Fruit fly (Drosophila melanogaster) whole organism, embryonic: ENCODE measurements around the gene dachs.

Experiments
- Antp ChIP-seq: fragments of 200-800 bp; sonication (Bioruptor generic); optimal IDR thresholded peaks from 3 replicates; lab custom pipeline; 2016; ENCODE audit warnings: missing biosample characterization, missing genetic modification characterization
- Bgb ChIP-seq: fragments of 200-800 bp; sonication (Bioruptor generic); IDR thresholded peaks from 2 replicates; pipeline ENCODE4 v1.3.6; 2022; ENCODE audit warnings: missing biosample characterization, missing genetic modification characterization; ENCODE audit not compliant: partially characterized antibody
- C15 ChIP-seq: fragments of 200-800 bp; sonication (Bioruptor generic); IDR thresholded peaks from 3 replicates; pipeline ENCODE4 v1.3.6; 2022; ENCODE audit warnings: missing biosample characterization, missing genetic modification characterization
- CG10321 ChIP-seq: fragments of 200-800 bp; sonication (Bioruptor generic); IDR thresholded peaks from 2 replicates; pipeline ENCODE4 v1.3.6; 2022; ENCODE audit warnings: missing biosample characterization, missing genetic modification characterization
- CG10565 ChIP-seq: fragments of 200-800 bp; sonication (Bioruptor generic); optimal IDR thresholded peaks from 3 replicates; lab custom pipeline; 2016; ENCODE audit warnings: missing biosample characterization, mild to moderate bottlenecking, missing genetic modification characterization
- CG11247 ChIP-seq: fragments of 200-800 bp; sonication (Bioruptor generic); IDR thresholded peaks from 2 replicates; pipeline ENCODE4 v1.3.6; 2022; ENCODE audit warnings: missing biosample characterization, missing genetic modification characterization
- CG13624 ChIP-seq: fragments of 200-800 bp; sonication (Bioruptor generic); optimal IDR thresholded peaks from 2 replicates; lab custom pipeline; 2016; ENCODE audit warnings: missing biosample characterization, missing genetic modification characterization
- CG13894 ChIP-seq: fragments of 200-800 bp; sonication (Bioruptor generic); optimal IDR thresholded peaks from 3 replicates; lab custom pipeline; 2018; ENCODE audit warnings: missing biosample characterization, mild to moderate bottlenecking, missing genetic modification characterization, moderate library complexity
- CG14667 ChIP-seq: fragments of 200-800 bp; sonication (Bioruptor generic); IDR thresholded peaks from 2 replicates; pipeline ENCODE4 v1.3.6; 2022; ENCODE audit warnings: missing biosample characterization, missing genetic modification characterization
- CG14710 ChIP-seq: fragments of 200-800 bp; sonication (Bioruptor generic); optimal IDR thresholded peaks from 3 replicates; lab custom pipeline; 2019; ENCODE audit warnings: missing biosample characterization, mild to moderate bottlenecking, missing genetic modification characterization, moderate library complexity
- CG15601 ChIP-seq: fragments of 200-800 bp; sonication (Bioruptor generic); optimal IDR thresholded peaks from 3 replicates; lab custom pipeline; 2019; ENCODE audit warnings: missing biosample characterization, mild to moderate bottlenecking, missing genetic modification characterization, moderate library complexity
- CG18599 ChIP-seq: fragments of 200-800 bp; sonication (Bioruptor generic); optimal IDR thresholded peaks from 3 replicates; lab custom pipeline; 2017; ENCODE audit warnings: missing biosample characterization, missing genetic modification characterization, mild to moderate bottlenecking, moderate library complexity, missing genetic modification reagents
- CG2116 ChIP-seq: fragments of 200-800 bp; sonication (Bioruptor generic); optimal IDR thresholded peaks from 3 replicates; lab custom pipeline; 2018; ENCODE audit warnings: missing biosample characterization, mild to moderate bottlenecking, missing genetic modification characterization
- CG2120 ChIP-seq: fragments of 200-800 bp; sonication (Bioruptor generic); optimal IDR thresholded peaks from 3 replicates; lab custom pipeline; 2016; ENCODE audit warnings: missing biosample characterization, missing genetic modification characterization
- CG2199 ChIP-seq: fragments of 200-800 bp; sonication (Bioruptor generic); IDR thresholded peaks from 3 replicates; pipeline ENCODE4 v1.3.6; 2022; ENCODE audit warnings: missing biosample characterization, missing genetic modification characterization
- CG33213 ChIP-seq: fragments of 200-800 bp; sonication (Bioruptor generic); optimal IDR thresholded peaks from 3 replicates; lab custom pipeline; 2016; ENCODE audit warnings: missing biosample characterization, missing genetic modification characterization
- CG4328 ChIP-seq: fragments of 200-800 bp; sonication (Bioruptor generic); optimal IDR thresholded peaks from 3 replicates; lab custom pipeline; 2017; ENCODE audit warnings: missing biosample characterization, missing genetic modification reagents, missing genetic modification characterization
- CG43689 ChIP-seq: fragments of 200-800 bp; sonication (Bioruptor generic); IDR thresholded peaks from 2 replicates; pipeline ENCODE4 v1.3.6; 2022; ENCODE audit warnings: missing biosample characterization, missing genetic modification characterization
- CG4854 ChIP-seq: fragments of 200-800 bp; sonication (Bioruptor generic); optimal IDR thresholded peaks from 2 replicates; lab custom pipeline; 2016; ENCODE audit warnings: missing biosample characterization, missing genetic modification characterization, inconsistent platforms
- CG7928 ChIP-seq: fragments of 200-800 bp; sonication (Bioruptor generic); optimal IDR thresholded peaks from 2 replicates; lab custom pipeline; 2017; ENCODE audit warnings: missing biosample characterization, mild to moderate bottlenecking, missing genetic modification characterization
- CG8944 ChIP-seq: fragments of 200-800 bp; sonication (Bioruptor generic); optimal IDR thresholded peaks from 3 replicates; lab custom pipeline; 2016; ENCODE audit warnings: missing biosample characterization, missing genetic modification characterization
- CHES-1-like ChIP-seq: fragments of 200-800 bp; sonication (Bioruptor generic); optimal IDR thresholded peaks from 2 replicates; lab custom pipeline; 2016; ENCODE audit warnings: missing biosample characterization, missing genetic modification characterization
- Camta ChIP-seq: fragments of 200-800 bp; sonication (Bioruptor generic); optimal IDR thresholded peaks from 2 replicates; lab custom pipeline; 2016; ENCODE audit warnings: missing biosample characterization, missing genetic modification characterization
- Chrac-16 ChIP-seq: fragments of 200-800 bp; sonication (Bioruptor generic); optimal IDR thresholded peaks from 3 replicates; lab custom pipeline; 2016; ENCODE audit warnings: missing biosample characterization, missing genetic modification characterization
- Ets65A ChIP-seq: fragments of 200-800 bp; sonication (Bioruptor generic); peaks from one replicate; lab custom pipeline; 2016; ENCODE audit warnings: missing biosample characterization, missing genetic modification characterization
- Ets97D ChIP-seq: fragments of 200-800 bp; sonication (Bioruptor generic); optimal IDR thresholded peaks from 3 replicates; lab custom pipeline; 2016; ENCODE audit warnings: missing biosample characterization, missing genetic modification characterization
- Hmx ChIP-seq: fragments of 200-800 bp; sonication (Bioruptor generic); optimal IDR thresholded peaks from 2 replicates; lab custom pipeline; 2016; ENCODE audit warnings: missing biosample characterization, missing genetic modification characterization
- Hr3 ChIP-seq: fragments of 200-800 bp; sonication (Bioruptor generic); optimal IDR thresholded peaks from 3 replicates; lab custom pipeline; 2016; ENCODE audit warnings: missing biosample characterization, missing genetic modification characterization
- MESR4 ChIP-seq: fragments of 200-800 bp; sonication (Bioruptor generic); optimal IDR thresholded peaks from 2 replicates; lab custom pipeline; 2018; ENCODE audit warnings: missing biosample characterization, mild to moderate bottlenecking, missing genetic modification characterization, moderate library complexity
- NfI ChIP-seq: fragments of 200-800 bp; sonication (Bioruptor generic); optimal IDR thresholded peaks from 3 replicates; lab custom pipeline; 2018; ENCODE audit warnings: missing biosample characterization, mild to moderate bottlenecking, missing genetic modification characterization, moderate library complexity
- Scr ChIP-seq: fragments of 200-800 bp; sonication (Bioruptor generic); IDR thresholded peaks from 2 replicates; pipeline ENCODE4 v1.3.6; 2022; ENCODE audit warnings: missing biosample characterization, missing genetic modification characterization; ENCODE audit not compliant: partially characterized antibody
- Sry-δ ChIP-seq: fragments of 200-800 bp; sonication (Bioruptor generic); optimal IDR thresholded peaks from 2 replicates; lab custom pipeline; 2016; ENCODE audit warnings: missing biosample characterization, missing genetic modification characterization
- Ssrp ChIP-seq: fragments of 200-800 bp; sonication (Bioruptor generic); optimal IDR thresholded peaks from 2 replicates; lab custom pipeline; 2018; ENCODE audit warnings: missing biosample characterization, mild to moderate bottlenecking, missing genetic modification characterization, moderate library complexity
- TFAM ChIP-seq: fragments of 200-800 bp; sonication (Bioruptor generic); optimal IDR thresholded peaks from 2 replicates; lab custom pipeline; 2017; ENCODE audit warnings: missing biosample characterization, missing genetic modification characterization, inconsistent platforms
- Tbp ChIP-seq: fragments of >200 bp; optimal IDR thresholded peaks from 2 replicates; lab custom pipeline; 2018; ENCODE audit warnings: missing biosample characterization, missing genetic modification characterization
- Xrp1 ChIP-seq: fragments of 200-800 bp; sonication (Bioruptor generic); IDR thresholded peaks from 2 replicates; pipeline ENCODE4 v1.3.6; 2022; ENCODE audit warnings: missing biosample characterization, missing genetic modification characterization
- YL-1 ChIP-seq: fragments of 200-800 bp; sonication (Bioruptor generic); optimal IDR thresholded peaks from 3 replicates; lab custom pipeline; 2017; ENCODE audit warnings: missing biosample characterization, mild to moderate bottlenecking, missing genetic modification characterization
- ac ChIP-seq: fragments of 200-800 bp; sonication (Bioruptor generic); optimal IDR thresholded peaks from 3 replicates; lab custom pipeline; 2017; ENCODE audit warnings: missing biosample characterization, mild to moderate bottlenecking, missing genetic modification characterization
- exex ChIP-seq: fragments of 200-800 bp; sonication (Bioruptor generic); optimal IDR thresholded peaks from 4 replicates; lab custom pipeline; 2018; ENCODE audit warnings: missing biosample characterization, mild to moderate bottlenecking, missing genetic modification characterization, moderate library complexity
- eyg ChIP-seq: fragments of 200-800 bp; sonication (Bioruptor generic); optimal IDR thresholded peaks from 3 replicates; lab custom pipeline; 2016; ENCODE audit warnings: missing biosample characterization, missing genetic modification characterization
- gce ChIP-seq: fragments of 200-800 bp; sonication (Bioruptor generic); IDR thresholded peaks from 3 replicates; pipeline ENCODE4 v1.3.6; 2022; ENCODE audit warnings: missing biosample characterization, missing genetic modification characterization
- gfzf ChIP-seq: fragments of 200-800 bp; sonication (Bioruptor generic); optimal IDR thresholded peaks from 2 replicates; lab custom pipeline; 2016; ENCODE audit warnings: missing biosample characterization, mild to moderate bottlenecking, missing genetic modification characterization, moderate library complexity
- grau ChIP-seq: fragments of 200-800 bp; optimal IDR thresholded peaks from 3 replicates; lab custom pipeline; 2019; ENCODE audit warnings: missing biosample characterization, mild to moderate bottlenecking, missing genetic modification characterization, moderate library complexity
- grn ChIP-seq: fragments of 200-800 bp; sonication (Bioruptor generic); optimal IDR thresholded peaks from 3 replicates; lab custom pipeline; 2017; ENCODE audit warnings: missing biosample characterization, missing genetic modification characterization
- ken ChIP-seq: fragments of 200-800 bp; sonication (Bioruptor generic); IDR thresholded peaks from 3 replicates; pipeline ENCODE4 v1.3.6; 2022; ENCODE audit warnings: missing biosample characterization, missing genetic modification characterization
- nmo ChIP-seq: fragments of 200-800 bp; sonication (Bioruptor generic); optimal IDR thresholded peaks from 2 replicates; lab custom pipeline; 2018; ENCODE audit warnings: missing biosample characterization, mild to moderate bottlenecking, missing genetic modification characterization, moderate library complexity
- nom ChIP-seq: fragments of 200-800 bp; sonication (Bioruptor generic); optimal IDR thresholded peaks from 2 replicates; lab custom pipeline; 2017; ENCODE audit warnings: missing biosample characterization, missing genetic modification characterization, mild to moderate bottlenecking, moderate library complexity, missing genetic modification reagents
- rib ChIP-seq: fragments of 200-800 bp; sonication (Bioruptor generic); IDR thresholded peaks from 2 replicates; pipeline ENCODE4 v1.3.6; 2022; ENCODE audit warnings: missing biosample characterization, missing genetic modification characterization
- tap ChIP-seq: fragments of 200-800 bp; optimal IDR thresholded peaks from 3 replicates; lab custom pipeline; 2019; ENCODE audit warnings: missing biosample characterization, mild to moderate bottlenecking, missing genetic modification characterization, moderate library complexity
- vnd ChIP-seq: fragments of 200-800 bp; sonication (Bioruptor generic); IDR thresholded peaks from 3 replicates; pipeline ENCODE4 v1.3.6; 2022; ENCODE audit warnings: missing biosample characterization, missing genetic modification characterization; ENCODE audit not compliant: partially characterized antibody

dachs gene

DNA sequence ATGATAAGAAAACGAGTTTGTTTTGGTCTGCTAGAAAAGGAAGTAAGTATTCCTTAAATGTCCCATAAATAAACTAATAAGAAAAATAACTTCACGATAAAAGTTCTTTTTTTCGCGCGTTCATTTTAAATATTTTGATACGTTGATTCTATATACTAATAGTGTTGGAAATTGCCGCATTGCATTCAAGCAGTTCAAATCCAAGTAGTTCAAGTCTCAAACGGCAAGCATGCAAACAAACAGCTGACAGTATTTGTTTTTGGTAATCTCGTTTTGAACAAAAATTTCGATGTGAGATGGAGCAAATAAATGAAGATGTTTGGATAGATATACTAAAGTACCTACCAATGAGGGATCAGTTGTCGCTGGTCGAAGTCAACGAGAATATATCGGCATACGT lies 22.1 kb downstream of the dachs start, which contains the start of gene CG13088 (continued):
- TF ChIP-seq CG33213 (GFP tag; lab: Kevin White, UChicago) (peak; percentile 41), CG4854 (GFP tag; lab: Kevin White, UChicago) (peak; percentile 20), Ssrp (no peak), CG14667 (GFP tag; lab: Robert Waterston, UW) (no peak), CHES-1-like (GFP tag; lab: Kevin White, UChicago) (no peak), YL-1 (GFP tag; lab: Kevin White, UChicago) (peak; percentile 3), CG8944 (GFP tag; lab: Kevin White, UChicago) (peak; percentile 10), Sry-δ (peak; percentile 47), CG43689 (GFP tag; lab: Robert Waterston, UW) (no peak), CG13624 (peak; percentile 64), Bgb (GFP tag; lab: Robert Waterston, UW) (peak; percentile 45; the same call in 1 of the 2 replicates), CG11247 (GFP tag; lab: Robert Waterston, UW) (no peak), CG15601 (tag; lab: Kevin White, UChicago) (no peak), ken (peak; percentile 39; the same call in 1 of the 3 replicates), nmo (GFP tag; lab: Kevin White, UChicago) (peak; percentile 41), vnd (GFP tag; lab: Robert Waterston, UW) (no peak), Chrac-16 (GFP tag; lab: Kevin White, UChicago) (no peak), Tbp (GFP tag; lab: Kevin White, UChicago) (no peak), Scr (GFP tag; lab: Robert Waterston, UW) (no peak), Hr3 (GFP tag; lab: Kevin White, UChicago) (peak; percentile 14), eyg (GFP tag; lab: Kevin White, UChicago) (no peak), MESR4 (peak; percentile 39), NfI (GFP tag; lab: Kevin White, UChicago) (peak; percentile 55)

DNA sequence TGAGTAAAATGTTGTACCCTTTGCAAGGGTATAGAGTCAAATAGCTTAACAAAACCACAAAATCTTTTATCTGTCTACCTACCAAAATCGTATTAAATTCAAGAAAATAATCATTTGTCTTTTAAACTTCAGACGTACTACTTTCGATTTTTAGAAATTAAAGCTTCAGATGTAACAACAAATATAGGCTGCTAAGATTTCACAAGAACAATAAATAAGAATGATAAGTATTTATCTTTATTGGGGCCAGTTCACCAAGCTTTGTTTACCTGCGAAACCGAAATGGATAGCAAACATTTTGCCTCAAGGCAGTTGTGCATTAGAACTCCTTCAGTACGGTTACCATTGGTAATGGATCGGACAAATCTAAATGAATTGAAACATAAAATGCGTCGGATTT lies 23.8 kb downstream of the dachs start, which contains the start of gene CG43400:
Gene CG43400, plus strand, starts transcription at position 301 of the 400 bp plus-strand sequence.
- no peak for TF ChIP-seq CG2120 (GFP tag; lab: Kevin White, UChicago)
- TF ChIP-seq Chrac-16 (GFP tag; lab: Kevin White, UChicago): no peak
- no peak for TF ChIP-seq gce (GFP tag; lab: Robert Waterston, UW)
- TF ChIP-seq CG14710 (tag; lab: Kevin White, UChicago): no peak
- TF ChIP-seq CG4328 (GFP tag; lab: Kevin White, UChicago): no peak
- no peak for TF ChIP-seq gfzf (GFP tag; lab: Kevin White, UChicago)
- TF ChIP-seq nom (GFP tag; lab: Kevin White, UChicago): no peak
- no peak for TF ChIP-seq CG13624
- no peak for TF ChIP-seq Xrp1 (GFP tag; lab: Robert Waterston, UW)
- TF ChIP-seq CG7928 (GFP tag; lab: Kevin White, UChicago): no peak
- TF ChIP-seq CG2199 (GFP tag; lab: Robert Waterston, UW): no peak
- TF ChIP-seq Hmx (GFP tag; lab: Kevin White, UChicago): no peak
- TF ChIP-seq CG2116: no peak
- no peak for TF ChIP-seq grau
- no peak for TF ChIP-seq CG13894 (tag; lab: Kevin White, UChicago)
- no peak for TF ChIP-seq Ets65A (GFP tag; lab: Kevin White, UChicago)
- TF ChIP-seq Sry-δ: no peak

- TF ChIP-seq CG10321 (GFP tag; lab: Robert Waterston, UW): no peak
- no peak for TF ChIP-seq tap (tag; lab: Kevin White, UChicago)
- no peak for TF ChIP-seq CG18599 (GFP tag; lab: Kevin White, UChicago)
- no peak for TF ChIP-seq C15
- no peak for TF ChIP-seq Ets97D (GFP tag; lab: Kevin White, UChicago)
- peak; percentile 85 for TF ChIP-seq grn
- no peak for TF ChIP-seq rib
- TF ChIP-seq Antp (GFP tag; lab: Kevin White, UChicago): no peak
- TF ChIP-seq Chrac-16 (GFP tag; lab: Kevin White, UChicago): no peak
- no peak for TF ChIP-seq Camta (GFP tag; lab: Kevin White, UChicago)
- TF ChIP-seq TFAM: no peak
- peak; percentile 93 for TF ChIP-seq exex (tag; lab: Kevin White, UChicago)
- no peak for TF ChIP-seq ac (GFP tag; lab: Kevin White, UChicago)
- no peak for TF ChIP-seq CG10565 (GFP tag; lab: Kevin White, UChicago)
These were observed 29.7 kb downstream of the dachs start, which contains the start of gene Bace for dm6 chr2L:8496269-8496668. Gene Bace (minus strand): TSS chr2L:8496307.
